Worm (Caenorhabditis elegans) whole organism, dauer: ENCODE measurements around the gene D1014.5.

Experiments
- unc-62 ChIP-seq: sonication (generic microtip); optimal IDR thresholded peaks from 2 replicates; lab custom pipeline; 2017; ENCODE audit warnings: missing biosample characterization, missing genetic modification reagents, missing genetic modification characterization

Gene D1014.5

DNA sequence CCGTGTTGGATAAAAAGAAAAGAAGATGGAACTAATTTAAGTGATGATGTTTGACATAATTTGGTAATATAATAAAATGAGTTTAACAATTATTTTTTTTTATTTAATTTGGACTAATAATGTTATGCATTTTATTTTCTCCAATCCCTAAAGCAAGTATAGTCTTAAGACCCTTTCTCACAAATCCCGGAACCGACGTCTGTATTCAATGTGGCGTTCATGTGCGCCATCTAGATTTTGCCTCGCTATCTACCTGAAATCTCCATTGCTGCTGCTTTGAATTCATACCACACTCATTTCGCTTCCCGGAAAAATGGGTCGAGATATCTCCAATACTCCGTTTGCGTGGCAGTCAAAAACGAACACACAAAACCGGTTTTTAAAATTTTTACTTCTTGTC is at the start of gene D1014.5:
Gene D1014.5 (plus strand): TSS at position 301 of the 400 bp plus-strand sequence.
- TF ChIP-seq unc-62 (GFP tag; lab: Kevin White, UChicago), result no peak

DNA sequence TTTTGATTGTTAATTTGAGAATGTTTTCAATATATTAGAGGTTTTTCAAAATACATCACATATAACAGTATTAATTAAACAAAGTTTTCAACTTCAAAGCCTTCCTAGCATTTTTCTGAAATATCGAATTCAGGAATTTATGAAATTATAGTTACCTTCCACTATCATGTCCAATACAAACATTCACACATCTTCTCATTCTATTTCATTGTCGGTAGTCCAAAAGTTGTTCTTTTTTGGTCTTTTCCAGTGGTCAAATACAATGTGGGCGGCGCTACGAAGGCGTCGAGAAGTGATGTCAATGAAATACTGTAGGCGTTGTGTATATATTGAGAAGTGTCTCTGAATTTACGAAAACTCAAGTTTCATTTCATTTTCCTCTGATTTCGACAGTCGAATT is 47.8 kb upstream of the D1014.5 start, which contains the start of gene catp-3:
Gene catp-3 (plus strand): TSS at position 301 of the 400 bp plus-strand sequence.
- TF ChIP-seq unc-62 (GFP tag; lab: Kevin White, UChicago), result no peak

DNA sequence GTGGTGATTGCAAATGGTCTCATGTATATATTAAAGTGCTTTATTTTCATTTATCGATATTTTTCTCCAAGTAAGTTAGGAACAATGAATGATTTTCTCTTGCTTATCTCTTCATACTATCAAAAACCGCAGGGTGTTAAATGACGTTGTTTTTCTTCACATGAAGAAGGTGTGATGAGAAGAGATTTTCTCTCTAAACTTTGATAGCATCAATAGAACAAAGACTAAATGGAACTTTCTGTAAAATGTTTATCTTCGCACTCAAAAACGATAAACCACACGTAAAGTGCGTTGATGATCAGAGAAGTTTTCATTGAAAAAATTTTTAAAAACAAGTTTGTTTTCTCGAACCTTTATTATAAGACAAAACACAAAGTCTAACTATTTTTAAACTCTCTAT is 43.7 kb upstream of the D1014.5 start:
- TF ChIP-seq unc-62 (GFP tag; lab: Kevin White, UChicago), result no peak

ce11 chrV:8081579-8081978 is 41.9 kb upstream of the D1014.5 start, which contains the start of gene str-131:
Gene str-131 (minus strand): TSS chrV:8081679.
- no peak for TF ChIP-seq unc-62 (GFP tag; lab: Kevin White, UChicago)

DNA sequence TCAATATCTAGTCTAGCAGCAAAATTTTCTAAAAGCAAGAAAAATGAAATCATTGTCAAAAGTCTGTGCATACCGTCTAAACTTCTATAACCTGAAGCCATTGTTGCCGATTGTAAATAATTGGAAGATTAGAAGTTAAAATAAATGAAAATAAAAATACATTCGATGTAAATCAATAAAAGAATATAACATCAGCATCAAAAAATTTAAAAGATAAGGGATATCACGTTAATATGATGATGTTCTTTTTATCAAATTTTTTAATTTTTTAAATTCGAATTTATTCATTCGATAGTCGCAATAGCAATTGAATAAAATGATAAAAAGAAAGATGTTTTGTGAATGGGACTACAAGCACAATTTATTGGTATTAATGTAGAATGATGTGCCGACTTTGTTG is 38.3 kb upstream of the D1014.5 start, which contains the start of gene C09H5.7:
Gene C09H5.7 (minus strand): TSS at position 101 of the 400 bp plus-strand sequence.
- no peak for TF ChIP-seq unc-62 (GFP tag; lab: Kevin White, UChicago)

- no peak for TF ChIP-seq unc-62 (GFP tag; lab: Kevin White, UChicago)
Measured at ce11 chrV:8090595-8090994, 32.9 kb upstream of the D1014.5 start, which contains the start of gene str-130. Gene str-130 (minus strand): TSS chrV:8090695.

DNA sequence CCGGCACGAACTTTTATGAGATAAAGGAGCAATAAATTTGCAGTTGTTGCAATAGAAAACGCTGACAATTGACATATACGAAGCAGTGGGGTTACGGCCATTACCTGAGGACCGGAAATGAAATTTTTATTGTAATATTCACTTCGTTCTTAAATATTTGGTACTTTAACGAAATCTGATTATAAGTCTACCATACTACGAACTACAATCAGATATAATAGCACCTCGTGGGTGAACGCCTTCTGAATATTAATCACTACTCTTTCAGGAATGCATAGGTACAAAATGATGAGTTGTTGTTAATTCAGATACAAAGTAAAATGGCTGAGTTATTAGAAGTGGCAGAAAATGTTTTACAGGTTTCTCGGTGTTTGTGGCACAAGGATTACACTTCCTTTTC is 31.1 kb upstream of the D1014.5 start, which contains the start of gene str-129:
Gene str-129 (minus strand): TSS at position 101 of the 400 bp plus-strand sequence.
- TF ChIP-seq unc-62 (GFP tag; lab: Kevin White, UChicago), result no peak

ce11 chrV:8095378-8095777 is 28.1 kb upstream of the D1014.5 start, which contains the start of gene str-146:
Gene str-146 (minus strand): TSS chrV:8095478.
- no peak for TF ChIP-seq unc-62 (GFP tag; lab: Kevin White, UChicago)

DNA sequence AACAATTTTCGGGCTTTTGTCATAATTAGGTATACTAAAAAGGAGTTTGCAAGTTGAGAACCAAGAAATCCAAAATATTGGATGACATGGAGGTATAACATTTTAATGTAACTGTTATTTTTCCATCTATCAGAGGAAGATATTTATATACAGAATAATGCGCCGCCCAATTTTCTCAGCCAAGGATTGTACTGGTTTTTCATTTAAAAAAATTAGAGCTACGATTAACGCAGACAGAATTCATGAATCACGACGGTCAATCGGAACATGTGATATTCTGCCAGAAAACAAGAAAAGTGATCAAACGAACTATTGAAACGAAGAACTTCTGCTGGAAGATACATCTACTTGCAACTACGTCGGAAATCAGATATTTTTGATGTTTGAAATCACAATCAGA is 25.2 kb upstream of the D1014.5 start, which contains the start of gene str-145:
Gene str-145 (minus strand): TSS at position 101 of the 400 bp plus-strand sequence.
- no peak for TF ChIP-seq unc-62 (GFP tag; lab: Kevin White, UChicago)

DNA sequence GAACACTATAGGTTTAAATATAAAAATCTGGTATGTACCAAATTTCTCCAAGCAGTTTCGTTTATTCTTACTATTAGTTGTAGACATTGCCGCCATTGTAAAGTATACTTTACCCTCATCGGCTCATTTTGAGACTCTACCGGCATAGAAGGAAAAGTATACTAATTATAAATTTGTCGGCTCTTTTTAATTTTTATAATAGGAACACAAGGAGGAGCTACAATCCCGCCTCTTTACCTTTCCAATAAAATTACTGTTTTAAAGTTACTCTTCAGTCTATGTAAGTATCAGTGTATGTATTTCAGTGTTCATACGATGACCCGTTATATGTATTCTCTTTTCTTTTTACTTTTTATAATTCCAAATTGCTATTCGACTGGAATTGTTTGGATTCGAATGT is 24.2 kb upstream of the D1014.5 start, which contains the start of gene sdz-23:
Gene sdz-23 (plus strand): TSS at position 301 of the 400 bp plus-strand sequence.
- no peak for TF ChIP-seq unc-62 (GFP tag; lab: Kevin White, UChicago)

DNA sequence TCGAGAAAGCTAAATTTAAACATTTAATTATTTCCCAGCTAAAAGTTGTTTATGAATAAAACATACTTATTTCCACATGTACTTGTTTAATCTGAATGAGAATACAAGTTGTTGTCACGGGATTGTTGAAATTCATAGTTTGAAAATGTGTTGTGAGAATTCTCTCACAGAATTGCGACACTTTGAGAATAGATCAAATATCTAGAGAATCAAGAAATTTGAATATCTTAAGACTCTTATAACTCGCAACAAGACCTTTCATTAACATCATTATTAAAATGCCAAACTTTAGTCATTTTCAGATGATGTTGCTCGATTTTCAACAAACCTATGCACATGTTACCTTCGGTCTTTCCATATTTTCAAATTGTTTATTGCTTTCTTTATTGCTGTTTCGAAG is 20.5 kb upstream of the D1014.5 start, which contains the start of gene str-90:
Gene str-90 (plus strand): TSS at position 301 of the 400 bp plus-strand sequence.
- no peak for TF ChIP-seq unc-62 (GFP tag; lab: Kevin White, UChicago)

- no peak for TF ChIP-seq unc-62 (GFP tag; lab: Kevin White, UChicago)
Measured at ce11 chrV:8104473-8104872, 19.0 kb upstream of the D1014.5 start, which contains the start of gene srlf-16. Gene srlf-16 (plus strand): TSS chrV:8104773.

ce11 chrV:8108670-8109069 is 14.8 kb upstream of the D1014.5 start, which contains the start of gene myo-5:
Gene myo-5 (plus strand): TSS chrV:8108970.
- TF ChIP-seq unc-62 (GFP tag; lab: Kevin White, UChicago), result no peak

- TF ChIP-seq unc-62 (GFP tag; lab: Kevin White, UChicago), result no peak
Measured at ce11 chrV:8110816-8111215, 12.7 kb upstream of the D1014.5 start.

DNA sequence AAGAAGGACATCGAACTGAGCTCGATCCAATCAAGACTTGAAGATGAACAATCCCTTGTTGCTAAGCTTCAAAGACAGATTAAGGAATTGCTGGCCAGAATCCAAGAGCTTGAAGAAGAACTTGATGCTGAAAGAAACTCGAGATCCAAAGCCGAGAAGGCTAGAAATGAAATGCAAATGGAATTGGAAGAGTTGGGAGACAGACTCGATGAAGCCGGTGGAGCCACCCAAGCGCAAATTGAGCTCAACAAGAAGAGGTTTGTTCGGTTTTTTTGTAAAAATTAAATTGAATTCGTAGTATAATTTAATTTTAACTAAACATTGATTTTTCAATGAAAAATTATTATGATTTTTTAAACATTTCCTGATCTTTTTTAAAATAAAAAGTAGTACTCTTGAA is 8.9 kb upstream of the D1014.5 start:
- TF ChIP-seq unc-62 (GFP tag; lab: Kevin White, UChicago), result no peak

DNA sequence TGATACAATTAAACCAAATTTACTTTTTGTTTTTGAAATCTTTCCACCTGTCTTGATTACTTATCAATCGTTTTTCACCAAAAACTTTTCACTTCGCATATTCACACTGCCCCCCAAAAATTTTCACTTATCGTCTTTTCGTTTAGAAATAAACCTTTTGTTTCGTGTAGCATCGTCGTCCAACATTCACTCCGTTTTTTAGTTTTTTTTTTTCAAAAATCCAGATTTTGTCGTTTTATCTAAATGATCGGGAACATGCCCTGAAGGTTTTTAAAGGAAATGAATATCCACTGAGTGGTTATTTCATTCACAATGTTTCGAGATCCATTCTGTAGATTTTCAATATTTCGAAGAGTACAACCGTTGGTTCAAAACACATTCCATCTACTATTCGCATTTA is 5.5 kb upstream of the D1014.5 start, which contains the start of gene D1014.7:
Gene D1014.7 (plus strand): TSS at position 301 of the 400 bp plus-strand sequence.
- no peak for TF ChIP-seq unc-62 (GFP tag; lab: Kevin White, UChicago)

DNA sequence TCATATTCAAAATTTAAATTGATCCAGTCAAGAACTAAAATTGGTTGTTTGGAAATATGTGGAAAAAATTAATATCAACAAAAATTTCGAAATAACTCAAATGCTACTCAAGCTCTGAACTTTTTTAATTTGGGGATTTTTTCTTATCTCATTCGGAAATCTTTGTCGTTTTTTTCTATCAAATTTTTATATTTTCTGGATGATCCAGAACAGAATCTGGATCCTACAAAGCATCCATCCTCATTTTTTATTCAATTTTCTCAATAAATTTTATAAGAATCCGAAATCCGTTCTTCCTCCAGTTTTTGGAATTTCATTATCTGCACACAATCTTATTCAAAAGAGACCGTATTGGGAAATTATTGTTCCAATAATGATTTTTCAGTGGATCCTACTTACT is 2.6 kb upstream of the D1014.5 start, which contains the start of gene D1014.6:
Gene D1014.6 (plus strand): TSS at position 301 of the 400 bp plus-strand sequence.
- no peak for TF ChIP-seq unc-62 (GFP tag; lab: Kevin White, UChicago)
